Worm (Caenorhabditis elegans) whole organism, early embryonic: ENCODE data around the gene Y39G8B.2.

ENCODE experiments used
- B0310.2 ChIP-seq: sonication (generic microtip); optimal IDR thresholded peaks from 2 replicates; lab custom pipeline; 2016; ENCODE audit warnings: mild to moderate bottlenecking, missing genetic modification characterization, missing compliant biosample characterization
- F13C5.2 ChIP-seq: sonication (generic microtip); optimal IDR thresholded peaks from 2 replicates; lab custom pipeline; 2017; ENCODE audit warnings: mild to moderate bottlenecking, missing genetic modification characterization, inconsistent platforms, missing compliant biosample characterization
- ama-1 ChIP-seq: fragments of 150-350 bp; optimal IDR thresholded peaks from 2 replicates; lab custom pipeline; 2014
- ceh-36 ChIP-seq: sonication (generic microtip); optimal IDR thresholded peaks from 2 replicates; lab custom pipeline; 2016; ENCODE audit warnings: missing genetic modification characterization, inconsistent platforms, missing compliant biosample characterization
- ets-7 ChIP-seq: sonication (generic microtip); optimal IDR thresholded peaks from 2 replicates; lab custom pipeline; 2016; ENCODE audit warnings: missing genotype, missing genetic modification characterization, missing compliant biosample characterization
- flt-1 ChIP-seq: fragments of 200-800 bp; sonication (Bioruptor generic); IDR thresholded peaks from 2 replicates; pipeline ENCODE4 v1.3.6; 2022; ENCODE audit warnings: missing genetic modification characterization, missing compliant biosample characterization
- hmbx-1 ChIP-seq: sonication (generic microtip); optimal IDR thresholded peaks from 2 replicates; lab custom pipeline; 2016; ENCODE audit warnings: mild to moderate bottlenecking, missing genetic modification characterization, missing compliant biosample characterization
- hmg-4 ChIP-seq: fragments of 200-800 bp; sonication (Bioruptor generic); optimal IDR thresholded peaks from 2 replicates; lab custom pipeline; 2018; ENCODE audit warnings: mild to moderate bottlenecking, missing genetic modification characterization, missing compliant biosample characterization
- hnd-1 ChIP-seq: sonication (generic microtip); optimal IDR thresholded peaks from 2 replicates; lab custom pipeline; 2016; ENCODE audit warnings: missing genetic modification characterization, missing compliant biosample characterization
- scrt-1 ChIP-seq: fragments of 200-800 bp; sonication (Bioruptor generic); IDR thresholded peaks from 2 replicates; pipeline ENCODE4 v1.3.6; 2022; ENCODE audit warnings: missing genetic modification characterization, missing compliant biosample characterization
- sea-1 ChIP-seq: fragments of 200-800 bp; sonication (Bioruptor generic); conservative IDR thresholded peaks from 2 replicates; pipeline ENCODE4 v1.3.6; 2022; ENCODE audit warnings: missing genetic modification characterization, missing compliant biosample characterization
- tbx-11 ChIP-seq: fragments of 200-800 bp; sonication (Bioruptor generic); IDR thresholded peaks from 2 replicates; pipeline ENCODE4 v1.3.6; 2022; ENCODE audit warnings: missing genetic modification characterization, missing compliant biosample characterization
- tra-4 ChIP-seq: sonication (generic microtip); optimal IDR thresholded peaks from 2 replicates; lab custom pipeline; 2017; ENCODE audit warnings: missing genetic modification characterization, missing compliant biosample characterization

- TF ChIP-seq sea-1 (GFP tag; lab: Robert Waterston, UW) (no peak), ets-7 (tag; lab: Kevin White, UChicago) (no peak), hmbx-1 (no peak), hmg-4 (GFP tag; lab: Kevin White, UChicago) (no peak), ama-1 (lab: Kevin White, UChicago) (no peak), B0310.2 (tag; lab: Kevin White, UChicago) (no peak), tra-4 (tag; lab: Kevin White, UChicago) (no peak), hnd-1 (tag; lab: Kevin White, UChicago) (no peak), tbx-11 (GFP tag; lab: Robert Waterston, UW) (no peak), flt-1 (GFP tag; lab: Robert Waterston, UW) (no peak), ceh-36 (tag; lab: Kevin White, UChicago) (no peak), scrt-1 (GFP tag; lab: Robert Waterston, UW) (no peak), F13C5.2 (tag; lab: Kevin White, UChicago) (no peak)
Measured at ce11 chrII:13954077-13954476, 21.9 kb downstream of the Y39G8B.2 start.
